Worm (Caenorhabditis elegans): ENCODE results near the gene taf-7.1.

taf-7.1 gene

ce11 chrX:11837378-11837777 lies at the start of gene taf-7.1:
Gene taf-7.1 (minus strand): TSS chrX:11837478.
- TF ChIP-seq snu-23 (GFP tag; optimal IDR thresholded peaks at IDR 0.05) (no peak), xbp-1 (tag; optimal IDR thresholded peaks at IDR 0.05) (no peak), nhr-11 (tag; optimal IDR thresholded peaks at IDR 0.05) (no peak), mdl-1 (tag; optimal IDR thresholded peaks at IDR 0.05) (no peak), sox-4 (tag; optimal IDR thresholded peaks at IDR 0.05) (no peak), lin-15B (tag; optimal IDR thresholded peaks at IDR 0.05) (no peak), efl-1 (optimal IDR thresholded peaks at IDR 0.05) (no peak), efl-1 (GFP tag; optimal IDR thresholded peaks at IDR 0.05 in 1 of 2) (no peak), ama-1 (optimal IDR thresholded peaks at IDR 0.05) (no peak), nhr-237 (tag; optimal IDR thresholded peaks at IDR 0.05) (no peak), skn-1 (tag; optimal IDR thresholded peaks at IDR 0.05) (no peak), ceh-8 (GFP tag; optimal IDR thresholded peaks at IDR 0.05) (no peak), ceh-88 (GFP tag; IDR thresholded peaks at IDR 0.05) (no peak), fkh-8 (tag; optimal IDR thresholded peaks at IDR 0.05) (no peak), C04F5.9 (tag; optimal IDR thresholded peaks at IDR 0.05) (no peak), unc-30 (tag; optimal IDR thresholded peaks at IDR 0.05) (no peak)

ce11 chrX:11885577-11885976 lies 48.3 kb upstream of the taf-7.1 start, which contains the start of gene Y62H9A.7:
Gene Y62H9A.7 (minus strand): TSS chrX:11885677.
- TF ChIP-seq elt-3 (tag; optimal IDR thresholded peaks at IDR 0.05) (no peak), isw-1 (GFP tag; IDR thresholded peaks at IDR 0.05) (no peak), mdl-1 (tag; optimal IDR thresholded peaks at IDR 0.05) (no peak), lsy-2 (tag; optimal IDR thresholded peaks at IDR 0.05) (no peak), ceh-8 (GFP tag; optimal IDR thresholded peaks at IDR 0.05) (no peak), Y116A8C.19 (tag; optimal IDR thresholded peaks at IDR 0.05; ENCODE audit: borderline replicate concordance) (no peak), snu-23 (GFP tag; optimal IDR thresholded peaks at IDR 0.05) (no peak), nhr-90 (tag; optimal IDR thresholded peaks at IDR 0.05; ENCODE audit: poor library complexity) (no peak), nhr-11 (tag; optimal IDR thresholded peaks at IDR 0.05) (no peak)

ce11 chrX:11882800-11883199 lies 45.5 kb upstream of the taf-7.1 start, which contains the start of the genes Y62H9A.5 and ule-5:
Gene Y62H9A.5 (minus strand): TSS chrX:11882900.
Gene ule-5 (plus strand): TSS chrX:11883127.
- TF ChIP-seq lin-14 (GFP tag; optimal IDR thresholded peaks at IDR 0.05) (no peak), dsc-1 (tag; optimal IDR thresholded peaks at IDR 0.05) (no peak), sup-37 (GFP tag; optimal IDR thresholded peaks at IDR 0.05) (no peak), nhr-77 (tag; optimal IDR thresholded peaks at IDR 0.05) (no peak), zag-1 (tag; optimal IDR thresholded peaks at IDR 0.05) (no peak), unc-62 (GFP tag; optimal IDR thresholded peaks at IDR 0.05) (no peak), ceh-88 (GFP tag; IDR thresholded peaks at IDR 0.05) (no peak), isw-1 (GFP tag; IDR thresholded peaks at IDR 0.05) (no peak), ets-5 (GFP tag; IDR thresholded peaks at IDR 0.05) (no peak)

ce11 chrX:11879871-11880270 lies 42.6 kb upstream of the taf-7.1 start, which contains the start of the genes Y62H9A.3 and Y62H9A.4:
Gene Y62H9A.3 (minus strand): TSS chrX:11879971.
Gene Y62H9A.4 (plus strand): TSS chrX:11880126.
- TF ChIP-seq pax-3 (tag; optimal IDR thresholded peaks at IDR 0.05) (no peak), Y116A8C.19 (tag; optimal IDR thresholded peaks at IDR 0.05; ENCODE audit: borderline replicate concordance) (no peak), C04F5.9 (tag; optimal IDR thresholded peaks at IDR 0.05) (no peak)

- TF ChIP-seq aha-1 (tag; optimal IDR thresholded peaks at IDR 0.05) (no peak), nhr-85 (tag) (no peak), zag-1 (tag; optimal IDR thresholded peaks at IDR 0.05) (no peak), efl-1 (optimal IDR thresholded peaks at IDR 0.05) (no peak), efl-1 (GFP tag; optimal IDR thresholded peaks at IDR 0.05 in 1 of 2) (peak in 1 of 2 experiments; percentile 45), Y116A8C.19 (tag; optimal IDR thresholded peaks at IDR 0.05; ENCODE audit: borderline replicate concordance) (no peak), unc-98 (GFP tag; IDR thresholded peaks at IDR 0.05) (no peak), fos-1 (tag; optimal IDR thresholded peaks at IDR 0.05) (no peak), snpc-4 (tag; optimal IDR thresholded peaks at IDR 0.05) (no peak)
Measured at ce11 chrX:11878109-11878508, 40.8 kb upstream of the taf-7.1 start, which contains the start of gene Y62H9A.2. Gene Y62H9A.2 (minus strand): TSS chrX:11878209.

All from whole organism, L1 larva.